Worm (Caenorhabditis elegans) whole organism, early embryonic: ENCODE data around the gene vha-5.
A peak's percentile ranks its signal among the peaks of the same experiment; 100 is the strongest.

Experiments used
- B0310.2 ChIP-seq: sonication (generic microtip); optimal IDR thresholded peaks from 2 replicates; lab custom pipeline; 2016; ENCODE audit warnings: mild to moderate bottlenecking, missing genetic modification characterization, missing compliant biosample characterization
- F13C5.2 ChIP-seq: sonication (generic microtip); optimal IDR thresholded peaks from 2 replicates; lab custom pipeline; 2017; ENCODE audit warnings: mild to moderate bottlenecking, missing genetic modification characterization, inconsistent platforms, missing compliant biosample characterization
- aly-1 ChIP-seq: sonication (generic microtip); optimal IDR thresholded peaks from 2 replicates; lab custom pipeline; 2016; ENCODE audit warnings: missing genetic modification characterization, missing compliant biosample characterization
- ama-1 ChIP-seq: fragments of 150-350 bp; optimal IDR thresholded peaks from 2 replicates; lab custom pipeline; 2014
- ceh-13 ChIP-seq: fragments of 200-800 bp; sonication (Bioruptor generic); optimal IDR thresholded peaks from 2 replicates; lab custom pipeline; 2018; ENCODE audit warnings: mild to moderate bottlenecking, missing genetic modification characterization, missing compliant biosample characterization
- ceh-36 ChIP-seq: sonication (generic microtip); optimal IDR thresholded peaks from 2 replicates; lab custom pipeline; 2016; ENCODE audit warnings: missing genetic modification characterization, inconsistent platforms, missing compliant biosample characterization
- ets-7 ChIP-seq: sonication (generic microtip); optimal IDR thresholded peaks from 2 replicates; lab custom pipeline; 2016; ENCODE audit warnings: missing genotype, missing genetic modification characterization, missing compliant biosample characterization
- flt-1 ChIP-seq: fragments of 200-800 bp; sonication (Bioruptor generic); IDR thresholded peaks from 2 replicates; pipeline ENCODE4 v1.3.6; 2022; ENCODE audit warnings: missing genetic modification characterization, missing compliant biosample characterization
- hmbx-1 ChIP-seq: sonication (generic microtip); optimal IDR thresholded peaks from 2 replicates; lab custom pipeline; 2016; ENCODE audit warnings: mild to moderate bottlenecking, missing genetic modification characterization, missing compliant biosample characterization
- hmg-4 ChIP-seq: fragments of 200-800 bp; sonication (Bioruptor generic); optimal IDR thresholded peaks from 2 replicates; lab custom pipeline; 2018; ENCODE audit warnings: mild to moderate bottlenecking, missing genetic modification characterization, missing compliant biosample characterization
- hnd-1 ChIP-seq: sonication (generic microtip); optimal IDR thresholded peaks from 2 replicates; lab custom pipeline; 2016; ENCODE audit warnings: missing genetic modification characterization, missing compliant biosample characterization
- pes-1 ChIP-seq: fragments of 200-800 bp; sonication (Bioruptor generic); IDR thresholded peaks from 2 replicates; pipeline ENCODE4 v1.3.6; 2022; ENCODE audit warnings: missing genetic modification reagents, missing genetic modification characterization, missing compliant biosample characterization
- scrt-1 ChIP-seq: fragments of 200-800 bp; sonication (Bioruptor generic); IDR thresholded peaks from 2 replicates; pipeline ENCODE4 v1.3.6; 2022; ENCODE audit warnings: missing genetic modification characterization, missing compliant biosample characterization
- sea-1 ChIP-seq: fragments of 200-800 bp; sonication (Bioruptor generic); conservative IDR thresholded peaks from 2 replicates; pipeline ENCODE4 v1.3.6; 2022; ENCODE audit warnings: missing genetic modification characterization, missing compliant biosample characterization
- tbx-11 ChIP-seq: fragments of 200-800 bp; sonication (Bioruptor generic); IDR thresholded peaks from 2 replicates; pipeline ENCODE4 v1.3.6; 2022; ENCODE audit warnings: missing genetic modification characterization, missing compliant biosample characterization
- tbx-37 ChIP-seq: fragments of 200-800 bp; sonication (Bioruptor generic); conservative IDR thresholded peaks from 2 replicates; pipeline ENCODE4 v1.3.6; 2022; ENCODE audit warnings: missing genetic modification reagents, missing genetic modification characterization, missing compliant biosample characterization
- tra-4 ChIP-seq: sonication (generic microtip); optimal IDR thresholded peaks from 2 replicates; lab custom pipeline; 2017; ENCODE audit warnings: missing genetic modification characterization, missing compliant biosample characterization

Gene vha-5

DNA sequence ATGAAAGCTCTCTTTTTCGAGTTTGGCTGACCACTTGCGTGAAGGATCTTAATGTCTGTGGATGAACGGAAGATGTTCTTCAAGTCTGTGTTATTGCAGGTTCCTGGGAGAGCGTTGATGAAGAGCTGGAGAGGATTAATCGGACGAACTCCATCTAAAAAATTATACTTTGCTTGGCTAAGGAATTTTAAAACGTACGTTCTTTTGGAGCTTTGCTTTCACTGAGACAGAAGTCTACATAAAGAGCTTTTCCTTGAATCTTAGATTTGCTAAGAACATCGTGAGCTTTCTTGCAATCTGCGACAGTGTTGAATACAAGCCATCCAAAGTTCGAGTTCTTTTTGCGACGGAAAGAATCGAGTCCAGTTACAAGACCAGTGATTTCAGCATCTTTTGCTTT lies 16.5 kb upstream of the vha-5 start:
- TF ChIP-seq hnd-1 (tag; lab: Kevin White, UChicago) = no peak
- TF ChIP-seq hmg-4 (GFP tag; lab: Kevin White, UChicago) = no peak
- TF ChIP-seq pes-1 (GFP tag; lab: Robert Waterston, UW) = no peak
- no peak for TF ChIP-seq ceh-13 (GFP tag; lab: Kevin White, UChicago)
- TF ChIP-seq F13C5.2 (tag; lab: Kevin White, UChicago) = no peak
- TF ChIP-seq tbx-37 = no peak
- no peak for TF ChIP-seq ama-1 (lab: Kevin White, UChicago)

DNA sequence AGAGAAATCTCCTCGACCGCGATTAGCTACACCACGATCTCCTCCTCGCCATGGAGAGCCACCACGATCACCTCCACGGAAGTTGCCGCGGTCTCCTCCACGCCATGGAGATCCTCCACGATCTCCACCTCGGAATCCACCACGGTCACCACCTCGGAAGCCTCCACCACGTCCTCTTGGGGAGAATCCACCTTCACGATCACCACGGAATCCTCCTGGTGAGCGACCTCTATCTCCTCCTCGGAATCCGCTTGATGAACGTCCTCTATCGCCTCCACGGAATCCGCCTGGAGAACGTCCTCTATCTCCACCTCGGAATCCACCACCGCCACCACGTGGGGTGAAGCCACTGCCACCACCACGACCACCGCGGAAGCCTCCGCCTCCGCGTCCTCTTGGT lies 14.7 kb upstream of the vha-5 start:
- TF ChIP-seq hmg-4 (GFP tag; lab: Kevin White, UChicago) (no peak), sea-1 (GFP tag; lab: Robert Waterston, UW) (0 out of 2 replicates have a peak, but pooled peaks have one; percentile 10)

DNA sequence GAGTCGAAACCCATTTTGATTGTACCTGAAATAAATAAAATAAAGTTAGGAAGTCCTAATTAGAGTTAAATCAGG lies 14.4 kb upstream of the vha-5 start, which contains the start of gene nucl-1:
Gene nucl-1 (minus strand): TSS at position 26 of the 75 bp plus-strand sequence.
- TF ChIP-seq B0310.2 (tag; lab: Kevin White, UChicago) = no peak
- TF ChIP-seq hmbx-1 (tag; lab: Kevin White, UChicago) = no peak
- TF ChIP-seq tbx-37 = no peak
- no peak for TF ChIP-seq ceh-13 (GFP tag; lab: Kevin White, UChicago)
- no peak for TF ChIP-seq scrt-1
- no peak for TF ChIP-seq pes-1 (GFP tag; lab: Robert Waterston, UW)
- no peak for TF ChIP-seq aly-1 (tag; lab: Kevin White, UChicago)
- no peak for TF ChIP-seq hmg-4 (GFP tag; lab: Kevin White, UChicago)

DNA sequence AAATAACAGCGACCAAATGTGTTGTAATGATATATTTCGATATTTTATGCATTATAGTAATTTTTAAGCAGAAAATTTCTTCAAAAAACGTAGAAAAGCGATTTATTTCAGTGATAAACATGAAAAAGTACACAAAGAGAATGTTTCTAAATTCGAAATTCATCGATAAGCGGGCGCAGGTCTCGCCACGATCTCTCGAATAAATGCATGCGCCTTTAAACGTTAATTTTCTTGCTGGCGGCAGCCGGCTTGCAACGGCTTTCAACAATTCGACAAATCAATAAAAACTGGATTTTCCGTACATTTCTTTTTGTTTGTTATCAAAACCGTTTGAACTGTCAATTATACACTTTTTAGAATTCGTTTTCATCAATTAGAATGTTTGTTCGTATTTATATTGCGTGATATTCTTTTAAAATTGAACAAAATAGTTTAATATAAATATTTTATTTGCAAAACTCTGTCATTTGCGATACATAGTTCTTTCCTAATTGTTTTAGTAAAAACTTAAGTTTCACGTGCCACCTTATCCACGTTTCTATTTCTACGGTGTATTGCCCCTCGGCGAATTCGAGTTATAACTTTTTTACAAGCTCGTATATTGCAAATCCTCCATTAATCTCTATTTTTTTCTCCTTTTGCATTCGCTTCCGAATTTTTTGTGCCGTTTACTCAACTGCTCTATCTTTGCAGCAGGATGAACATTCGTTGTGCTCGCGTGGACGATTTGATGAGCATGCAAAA lies 14.0 kb upstream of the vha-5 start, which contains the start of gene daf-31:
Gene daf-31 (plus strand): TSS at position 694 of the 744 bp plus-strand sequence.
- TF ChIP-seq sea-1 (GFP tag; lab: Robert Waterston, UW) (0 out of 2 replicates have a peak, but pooled peaks have one; percentile 5), tra-4 (tag; lab: Kevin White, UChicago) (no peak), pes-1 (GFP tag; lab: Robert Waterston, UW) (no peak), hnd-1 (tag; lab: Kevin White, UChicago) (no peak), F13C5.2 (tag; lab: Kevin White, UChicago) (no peak)

DNA sequence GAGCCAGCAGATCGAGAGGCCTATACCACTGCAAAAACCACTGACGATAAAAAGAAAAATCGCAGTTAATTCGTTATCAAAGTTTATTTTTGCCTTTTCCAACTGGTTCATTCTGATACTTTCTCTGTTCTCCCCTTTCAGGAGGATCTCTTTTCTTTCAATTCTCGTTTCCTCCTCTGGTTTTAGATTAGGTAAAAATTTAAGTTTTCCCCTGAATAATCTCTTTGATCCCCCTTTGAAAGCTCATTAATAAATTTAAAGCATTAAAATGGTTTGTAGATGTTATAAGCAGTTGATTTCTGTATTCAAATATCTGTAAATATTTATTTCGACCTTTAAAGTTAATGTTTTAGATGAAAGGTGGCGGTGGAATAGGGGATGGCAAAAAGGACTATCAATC lies 12.5 kb upstream of the vha-5 start, which contains the start of gene K07H8.2:
Gene K07H8.2 (plus strand): TSS at position 301 of the 400 bp plus-strand sequence.
- no peak for TF ChIP-seq tra-4 (tag; lab: Kevin White, UChicago)
- TF ChIP-seq tbx-37 = no peak
- TF ChIP-seq ceh-36 (tag; lab: Kevin White, UChicago) = no peak
- TF ChIP-seq sea-1 (GFP tag; lab: Robert Waterston, UW) = no peak
- no peak for TF ChIP-seq hnd-1 (tag; lab: Kevin White, UChicago)
- TF ChIP-seq ceh-13 (GFP tag; lab: Kevin White, UChicago) = no peak
- TF ChIP-seq pes-1 (GFP tag; lab: Robert Waterston, UW) = no peak
- no peak for TF ChIP-seq tbx-11 (GFP tag; lab: Robert Waterston, UW)
- no peak for TF ChIP-seq scrt-1
- no peak for TF ChIP-seq hmbx-1 (tag; lab: Kevin White, UChicago)

DNA sequence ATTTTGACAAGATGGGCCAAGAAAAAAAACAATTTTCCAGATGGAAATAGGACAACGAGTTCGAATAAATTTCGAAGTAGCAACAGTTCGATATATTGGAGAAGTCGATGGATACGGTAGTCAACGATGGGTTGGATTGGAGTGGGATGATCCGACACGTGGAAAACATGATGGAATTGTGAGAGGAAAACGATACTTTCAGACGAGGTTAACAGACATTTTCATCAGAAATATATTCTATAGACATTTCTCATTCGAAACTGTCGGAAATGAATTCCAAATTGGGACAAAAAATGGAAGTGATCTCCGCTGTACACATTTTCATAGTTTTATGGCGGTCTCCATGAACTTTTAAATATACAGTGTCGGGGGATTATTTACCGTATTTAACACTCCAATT lies 9.1 kb upstream of the vha-5 start, which contains the start of gene tbce-1:
Gene tbce-1 (plus strand): TSS at position 41 of the 400 bp plus-strand sequence.
- TF ChIP-seq B0310.2 (tag; lab: Kevin White, UChicago) (no peak), hmg-4 (GFP tag; lab: Kevin White, UChicago) (no peak), sea-1 (GFP tag; lab: Robert Waterston, UW) (no peak), pes-1 (GFP tag; lab: Robert Waterston, UW) (no peak)

DNA sequence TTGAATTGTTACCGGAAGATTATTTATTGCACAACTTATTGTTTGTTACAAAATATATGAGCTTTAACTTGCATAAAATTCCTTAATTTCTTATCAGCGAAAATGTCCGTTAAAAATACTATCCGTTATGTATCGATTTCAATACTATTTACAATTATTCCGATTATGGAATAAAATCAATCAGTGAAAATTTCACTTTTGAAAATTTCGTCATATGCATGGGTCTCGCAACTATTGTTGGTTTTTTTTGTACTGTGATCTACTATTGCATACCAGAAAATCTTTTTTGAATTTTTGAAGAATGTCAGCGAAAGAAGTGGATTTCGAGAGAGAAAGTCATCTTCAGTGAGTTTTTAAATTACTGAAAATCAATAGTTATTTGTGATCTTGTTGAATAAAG lies 6.6 kb upstream of the vha-5 start, which contains the start of gene nprl-3:
Gene nprl-3 (plus strand): TSS at position 301 of the 400 bp plus-strand sequence.
- TF ChIP-seq flt-1 (GFP tag; lab: Robert Waterston, UW) (no peak), tra-4 (tag; lab: Kevin White, UChicago) (no peak), ets-7 (tag; lab: Kevin White, UChicago) (no peak), hmbx-1 (tag; lab: Kevin White, UChicago) (no peak), hnd-1 (tag; lab: Kevin White, UChicago) (no peak), F13C5.2 (tag; lab: Kevin White, UChicago) (no peak), sea-1 (GFP tag; lab: Robert Waterston, UW) (no peak), pes-1 (GFP tag; lab: Robert Waterston, UW) (no peak), hmg-4 (GFP tag; lab: Kevin White, UChicago) (no peak), ceh-13 (GFP tag; lab: Kevin White, UChicago) (no peak), aly-1 (tag; lab: Kevin White, UChicago) (no peak), ceh-36 (tag; lab: Kevin White, UChicago) (no peak), scrt-1 (no peak), ama-1 (lab: Kevin White, UChicago) (no peak), tbx-11 (GFP tag; lab: Robert Waterston, UW) (no peak), tbx-37 (no peak), B0310.2 (tag; lab: Kevin White, UChicago) (no peak)

DNA sequence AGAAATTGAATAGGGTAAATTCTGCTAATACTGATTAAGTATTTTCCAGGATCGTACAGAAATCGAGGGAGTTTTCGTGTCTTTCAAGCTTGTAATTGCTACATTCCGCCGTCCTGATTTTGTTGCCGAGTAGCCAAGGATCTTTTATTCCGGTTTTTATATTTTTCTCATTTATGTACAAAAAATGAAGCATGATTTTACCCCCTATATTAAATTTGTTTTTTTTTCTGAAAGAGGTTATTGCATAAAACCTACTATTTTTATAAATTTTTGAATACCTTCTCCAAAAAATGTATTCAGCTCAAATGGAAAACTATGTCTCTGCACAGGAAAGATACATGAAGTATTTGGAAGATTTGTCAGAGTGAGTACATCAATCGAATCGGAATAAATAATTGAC lies 4.1 kb upstream of the vha-5 start, which contains the start of gene F35H10.6:
Gene F35H10.6 (plus strand): TSS at position 301 of the 400 bp plus-strand sequence.
- TF ChIP-seq aly-1 (tag; lab: Kevin White, UChicago) (no peak), hmg-4 (GFP tag; lab: Kevin White, UChicago) (no peak), tbx-11 (GFP tag; lab: Robert Waterston, UW) (no peak), ceh-36 (tag; lab: Kevin White, UChicago) (no peak), scrt-1 (no peak), flt-1 (GFP tag; lab: Robert Waterston, UW) (no peak)
